Fruit fly (Drosophila melanogaster): ENCODE results near the gene CG17404.

Gene CG17404

DNA sequence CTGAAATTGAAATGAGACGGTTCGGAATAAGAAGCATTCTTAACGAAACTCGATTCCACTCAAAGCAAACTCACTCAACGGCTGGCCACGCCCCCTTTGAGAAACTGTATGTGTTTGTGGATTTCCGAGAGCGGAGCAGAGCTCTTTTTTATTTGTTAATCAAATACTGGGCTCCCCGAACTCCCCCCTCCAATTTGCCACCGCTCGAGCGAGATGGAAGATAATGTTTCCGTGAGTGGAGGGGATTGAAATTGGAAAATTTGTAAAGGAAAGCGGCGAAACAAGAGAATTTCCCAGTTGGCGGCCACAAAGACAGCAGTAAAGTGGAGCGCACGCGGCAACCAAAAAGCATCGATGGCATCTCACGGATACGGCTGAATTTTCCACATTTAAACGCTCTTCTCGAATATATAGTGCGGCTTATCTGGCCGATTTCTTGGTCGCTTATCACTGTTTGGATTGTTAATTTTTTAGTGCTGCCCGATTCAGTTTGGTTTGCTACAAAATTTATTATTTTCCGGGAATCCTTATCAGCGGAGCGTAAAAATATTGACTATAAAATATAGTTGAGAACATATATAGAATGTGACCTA, 19.7 kb upstream of the CG17404 start:
- TF ChIP-seq ttk (optimal IDR thresholded peaks at IDR 0.05): no peak
- TF ChIP-seq h (optimal IDR thresholded peaks at IDR 0.05): no peak
- TF ChIP-seq psq (optimal IDR thresholded peaks at IDR 0.05): no peak
- TF ChIP-seq Sin3A (optimal IDR thresholded peaks at IDR 0.05): no peak
- no peak for TF ChIP-seq Myc (optimal IDR thresholded peaks at IDR 0.05)
- TF ChIP-seq insv (optimal IDR thresholded peaks at IDR 0.05): no peak

DNA sequence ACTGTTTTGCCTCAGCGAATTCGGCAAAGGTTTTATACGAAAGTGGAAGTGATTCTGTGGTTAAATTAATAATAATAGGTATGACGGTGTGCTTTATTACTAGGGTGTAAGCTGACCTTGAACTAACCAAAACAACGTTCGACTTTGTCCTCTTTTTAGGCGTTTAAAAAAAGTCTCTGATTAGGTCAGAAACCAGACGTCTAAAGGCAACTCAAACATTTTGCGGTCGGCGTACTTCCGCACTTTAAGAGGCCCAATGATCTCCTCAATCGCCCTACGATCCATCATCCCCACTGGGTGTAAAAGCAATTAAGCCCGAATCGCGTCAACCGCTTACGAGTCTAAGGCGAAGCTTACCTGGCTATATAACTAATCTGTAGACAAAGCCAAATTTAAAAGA, 14.3 kb upstream of the CG17404 start, which contains the start of gene Cyp313a3:
Cyp313a3 (minus strand) TSS at position 101 of the 400 bp plus-strand sequence.
- no peak for TF ChIP-seq Myc (optimal IDR thresholded peaks at IDR 0.05)
- no peak for TF ChIP-seq h (optimal IDR thresholded peaks at IDR 0.05)
- TF ChIP-seq Sin3A (optimal IDR thresholded peaks at IDR 0.05): no peak
- no peak for TF ChIP-seq insv (optimal IDR thresholded peaks at IDR 0.05)
- no peak for TF ChIP-seq psq (optimal IDR thresholded peaks at IDR 0.05)
- TF ChIP-seq ttk (optimal IDR thresholded peaks at IDR 0.05): no peak

DNA sequence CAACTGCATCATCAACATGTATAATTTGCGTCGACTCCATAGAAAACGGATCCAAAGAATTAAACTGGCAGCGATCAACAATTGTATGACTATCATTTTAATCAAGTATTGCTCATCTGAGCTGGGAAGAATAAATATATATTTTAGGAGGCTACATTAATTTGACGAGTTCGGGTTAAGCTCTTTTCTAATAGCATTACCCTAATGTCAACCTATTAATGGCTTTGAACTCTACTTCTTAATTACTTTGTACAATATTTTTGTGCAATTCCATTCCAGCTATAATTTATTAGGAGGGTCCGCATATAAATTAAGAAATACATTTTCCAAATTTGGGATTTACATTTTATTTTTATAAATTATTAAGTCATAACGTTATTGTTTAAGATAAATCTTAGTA, 12.0 kb upstream of the CG17404 start, which contains the start of gene Cyp313a2:
Cyp313a2 (minus strand) TSS at position 101 of the 400 bp plus-strand sequence.
- TF ChIP-seq Sin3A (optimal IDR thresholded peaks at IDR 0.05): no peak
- TF ChIP-seq insv (optimal IDR thresholded peaks at IDR 0.05): no peak
- TF ChIP-seq psq (optimal IDR thresholded peaks at IDR 0.05): no peak
- TF ChIP-seq Myc (optimal IDR thresholded peaks at IDR 0.05): no peak
- no peak for TF ChIP-seq h (optimal IDR thresholded peaks at IDR 0.05)
- no peak for TF ChIP-seq ttk (optimal IDR thresholded peaks at IDR 0.05)

DNA sequence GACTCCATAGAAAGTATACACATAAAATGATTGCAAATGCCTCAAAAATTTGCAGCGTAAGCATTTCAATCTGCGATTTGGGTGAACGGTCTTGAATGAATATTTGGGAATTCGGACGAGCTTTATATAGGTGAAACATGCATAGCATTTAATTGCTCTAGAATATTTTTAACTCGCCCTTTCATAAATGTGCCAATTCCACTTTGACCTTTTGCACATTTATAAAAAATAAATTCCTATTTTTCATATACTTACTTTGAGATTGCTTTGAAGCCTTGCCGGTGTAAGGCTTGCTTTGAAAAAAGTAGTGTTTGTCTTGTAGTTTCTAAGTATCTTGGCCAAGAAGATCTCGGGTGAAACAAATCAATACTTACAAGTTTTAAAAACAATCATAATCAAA, 9.8 kb upstream of the CG17404 start, which contains the start of gene Cyp313a5:
Cyp313a5 (minus strand) TSS at position 101 of the 400 bp plus-strand sequence.
- no peak for TF ChIP-seq Sin3A (optimal IDR thresholded peaks at IDR 0.05)
- no peak for TF ChIP-seq psq (optimal IDR thresholded peaks at IDR 0.05)
- no peak for TF ChIP-seq ttk (optimal IDR thresholded peaks at IDR 0.05)
- no peak for TF ChIP-seq h (optimal IDR thresholded peaks at IDR 0.05)
- no peak for TF ChIP-seq insv (optimal IDR thresholded peaks at IDR 0.05)
- TF ChIP-seq Myc (optimal IDR thresholded peaks at IDR 0.05): no peak

DNA sequence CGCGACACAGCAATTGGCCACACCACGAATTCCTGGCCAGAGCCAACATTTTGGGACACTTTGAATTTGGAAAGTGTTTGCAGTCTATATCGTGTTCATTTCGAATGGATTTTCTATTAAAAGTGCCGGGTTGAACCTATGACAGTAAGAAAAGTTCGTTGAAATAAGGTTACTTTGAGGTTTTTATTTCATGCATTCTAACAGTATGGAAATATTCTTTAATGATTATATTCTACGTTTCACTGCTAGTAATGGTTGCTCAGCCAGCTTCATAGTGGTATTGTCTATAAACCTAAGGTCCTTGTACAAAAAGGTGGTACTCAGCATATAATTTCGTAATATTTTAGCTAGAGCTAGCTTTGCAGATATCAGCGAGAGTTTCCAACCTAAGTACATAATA, 7.8 kb upstream of the CG17404 start, which contains the start of gene Pglym87:
Pglym87 (minus strand) TSS at position 101 of the 400 bp plus-strand sequence.
- TF ChIP-seq Myc (optimal IDR thresholded peaks at IDR 0.05): no peak
- TF ChIP-seq ttk (optimal IDR thresholded peaks at IDR 0.05): no peak
- no peak for TF ChIP-seq Sin3A (optimal IDR thresholded peaks at IDR 0.05)
- TF ChIP-seq h (optimal IDR thresholded peaks at IDR 0.05): no peak
- no peak for TF ChIP-seq insv (optimal IDR thresholded peaks at IDR 0.05)
- TF ChIP-seq psq (optimal IDR thresholded peaks at IDR 0.05): no peak

DNA sequence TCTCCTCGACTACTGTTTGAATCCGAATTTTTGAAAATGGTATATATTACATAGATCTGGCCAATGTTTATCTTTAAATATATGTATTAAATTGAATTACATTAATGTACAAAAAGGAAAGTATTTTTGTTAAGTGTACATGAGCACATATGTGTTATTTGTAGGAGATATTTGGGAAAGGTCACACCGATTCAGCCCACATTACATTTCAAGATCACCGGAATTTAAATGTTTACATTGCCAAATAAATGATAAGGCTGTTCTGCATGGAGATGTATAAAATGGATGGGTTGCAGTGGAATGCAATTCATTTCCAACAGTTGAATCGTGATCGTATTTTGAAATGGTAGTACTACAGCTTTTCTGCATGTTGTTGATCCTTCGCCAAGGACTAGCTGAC, 4.3 kb upstream of the CG17404 start, which contains the start of gene CG3916:
CG3916 (plus strand) TSS at position 301 of the 400 bp plus-strand sequence.
- TF ChIP-seq h (optimal IDR thresholded peaks at IDR 0.05) (no peak), Sin3A (optimal IDR thresholded peaks at IDR 0.05) (no peak), Myc (optimal IDR thresholded peaks at IDR 0.05) (no peak), psq (optimal IDR thresholded peaks at IDR 0.05) (no peak)

DNA sequence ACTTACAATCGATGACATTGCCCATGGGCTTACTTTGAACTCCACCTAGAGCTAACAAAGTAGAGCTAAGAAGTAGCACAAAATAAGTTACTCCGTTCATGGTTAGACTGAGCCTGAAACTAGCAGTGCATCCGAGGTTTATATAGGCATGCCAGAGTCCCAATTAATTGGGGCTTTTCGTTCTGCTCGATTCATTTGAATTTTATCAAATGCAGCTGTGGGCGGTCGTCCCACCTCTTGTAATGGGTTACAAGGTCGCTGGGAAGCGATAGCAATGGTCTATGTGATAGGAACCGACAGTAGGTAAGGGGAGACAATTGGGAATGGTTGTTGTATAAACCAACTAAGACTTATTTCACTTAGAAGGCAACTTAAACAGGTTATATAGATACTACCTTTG, 1.4 kb upstream of the CG17404 start, which contains the start of gene CG12256:
CG12256 (minus strand) TSS at position 101 of the 400 bp plus-strand sequence.
- TF ChIP-seq insv (optimal IDR thresholded peaks at IDR 0.05): no peak
- no peak for TF ChIP-seq psq (optimal IDR thresholded peaks at IDR 0.05)
- no peak for TF ChIP-seq Sin3A (optimal IDR thresholded peaks at IDR 0.05)
- TF ChIP-seq h (optimal IDR thresholded peaks at IDR 0.05): no peak
- no peak for TF ChIP-seq ttk (optimal IDR thresholded peaks at IDR 0.05)
- no peak for TF ChIP-seq Myc (optimal IDR thresholded peaks at IDR 0.05)

DNA sequence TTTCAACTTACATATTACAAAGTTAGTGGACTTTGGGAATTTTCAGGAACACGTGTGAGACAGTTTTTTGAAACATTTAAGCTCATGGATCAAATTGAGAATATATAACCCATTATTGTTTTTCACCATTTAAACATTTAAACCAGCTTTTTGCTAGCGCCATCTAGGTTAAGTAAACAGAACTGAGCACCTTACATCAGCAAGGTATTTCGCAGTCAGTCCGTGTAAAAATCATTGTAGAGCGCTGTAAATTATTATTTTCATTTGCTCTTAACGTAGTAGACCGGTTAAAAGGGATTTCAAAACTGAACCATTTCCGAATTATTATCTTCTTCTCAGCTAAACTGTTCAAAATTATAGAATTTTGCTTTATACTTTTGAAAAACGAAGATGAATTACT, 2.7 kb downstream of the CG17404 start, which contains the start of gene Rsbp15:
Rsbp15 (plus strand) TSS at position 295 of the 400 bp plus-strand sequence.
- no peak for TF ChIP-seq ttk (optimal IDR thresholded peaks at IDR 0.05)
- TF ChIP-seq insv (optimal IDR thresholded peaks at IDR 0.05): no peak
- TF ChIP-seq h (optimal IDR thresholded peaks at IDR 0.05): no peak
- TF ChIP-seq Sin3A (optimal IDR thresholded peaks at IDR 0.05): no peak
- TF ChIP-seq psq (optimal IDR thresholded peaks at IDR 0.05): no peak
- no peak for TF ChIP-seq Myc (optimal IDR thresholded peaks at IDR 0.05)

DNA sequence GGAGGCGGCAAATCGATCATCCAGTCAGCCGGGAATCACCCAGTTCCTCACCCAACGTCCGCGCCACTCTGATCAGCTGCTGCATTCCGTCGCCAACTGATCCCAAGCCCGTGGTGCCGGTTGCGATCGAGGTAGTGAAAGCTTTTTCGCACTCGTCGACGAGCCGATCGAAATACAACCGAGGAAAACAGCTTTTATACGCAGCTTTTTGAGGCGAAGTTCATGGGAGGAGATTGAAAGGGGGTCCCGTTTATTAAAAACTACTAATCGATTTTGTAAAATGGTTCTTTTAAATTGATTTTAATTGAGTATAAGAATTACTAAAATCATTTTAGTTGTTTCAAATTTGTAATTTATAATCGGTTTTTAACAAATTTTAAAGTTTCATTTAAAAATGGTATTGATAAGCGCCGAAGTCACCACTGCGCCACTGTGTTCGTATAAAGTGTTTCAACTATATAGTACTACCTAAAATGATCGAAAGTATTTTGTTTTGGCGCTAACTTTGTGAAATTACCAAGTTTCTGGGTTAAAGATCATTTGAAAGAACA, 3.4 kb downstream of the CG17404 start, which contains the start of gene CG4860:
CG4860 (minus strand) TSS at position 99 of the 551 bp plus-strand sequence.
- TF ChIP-seq h (optimal IDR thresholded peaks at IDR 0.05) (no peak), ttk (optimal IDR thresholded peaks at IDR 0.05) (no peak), insv (optimal IDR thresholded peaks at IDR 0.05) (no peak), Sin3A (optimal IDR thresholded peaks at IDR 0.05) (no peak), Myc (optimal IDR thresholded peaks at IDR 0.05) (no peak), psq (optimal IDR thresholded peaks at IDR 0.05) (no peak)

DNA sequence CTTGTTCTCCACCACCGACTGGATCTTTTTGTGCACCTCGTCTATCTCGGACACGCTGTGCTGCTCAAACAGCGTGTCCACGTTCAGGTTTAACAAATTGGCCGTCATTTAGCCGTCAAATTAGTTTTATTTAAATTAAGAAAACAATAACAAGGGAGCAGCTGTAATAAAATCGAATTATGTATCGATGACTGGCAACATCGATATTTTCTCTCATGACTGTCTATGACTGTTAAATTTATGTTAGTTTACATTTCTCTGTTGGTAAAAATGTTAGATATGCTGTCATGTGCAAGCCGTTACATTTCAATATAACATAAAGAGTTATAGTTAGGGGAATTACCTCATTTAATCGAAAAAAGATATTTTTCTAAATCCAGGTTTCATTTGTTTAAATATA, 5.3 kb downstream of the CG17404 start, which contains the start of gene Cog1:
Cog1 (minus strand) TSS at position 190 of the 400 bp plus-strand sequence.
- TF ChIP-seq Sin3A (optimal IDR thresholded peaks at IDR 0.05) (no peak), Myc (optimal IDR thresholded peaks at IDR 0.05) (no peak), psq (optimal IDR thresholded peaks at IDR 0.05) (no peak), ttk (optimal IDR thresholded peaks at IDR 0.05) (no peak), insv (optimal IDR thresholded peaks at IDR 0.05) (no peak), h (optimal IDR thresholded peaks at IDR 0.05) (no peak)

DNA sequence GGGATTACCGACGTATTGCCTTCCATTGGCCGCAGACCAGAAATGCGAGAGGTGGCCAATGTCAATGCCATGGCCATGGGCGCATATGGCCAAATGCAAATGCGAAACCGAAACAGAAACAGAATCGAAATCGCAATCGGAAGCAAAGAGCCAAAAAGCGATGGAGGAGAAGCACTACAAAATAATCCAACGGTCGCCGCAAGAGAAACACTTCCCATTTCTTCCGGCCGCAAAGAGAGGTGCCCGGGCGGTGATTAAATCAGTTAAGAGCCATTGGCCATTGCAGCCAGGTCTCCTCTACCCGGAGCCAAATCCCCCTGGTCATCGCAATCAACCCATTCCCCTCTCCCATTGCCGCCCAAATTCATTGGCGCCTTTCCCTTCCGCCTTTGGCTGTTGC, 10.6 kb downstream of the CG17404 start, which contains the start of gene CG14742:
CG14742 (plus strand) TSS at position 301 of the 400 bp plus-strand sequence.
- no peak for TF ChIP-seq Myc (optimal IDR thresholded peaks at IDR 0.05)
- TF ChIP-seq Sin3A (optimal IDR thresholded peaks at IDR 0.05): no peak
- no peak for TF ChIP-seq ttk (optimal IDR thresholded peaks at IDR 0.05)

DNA sequence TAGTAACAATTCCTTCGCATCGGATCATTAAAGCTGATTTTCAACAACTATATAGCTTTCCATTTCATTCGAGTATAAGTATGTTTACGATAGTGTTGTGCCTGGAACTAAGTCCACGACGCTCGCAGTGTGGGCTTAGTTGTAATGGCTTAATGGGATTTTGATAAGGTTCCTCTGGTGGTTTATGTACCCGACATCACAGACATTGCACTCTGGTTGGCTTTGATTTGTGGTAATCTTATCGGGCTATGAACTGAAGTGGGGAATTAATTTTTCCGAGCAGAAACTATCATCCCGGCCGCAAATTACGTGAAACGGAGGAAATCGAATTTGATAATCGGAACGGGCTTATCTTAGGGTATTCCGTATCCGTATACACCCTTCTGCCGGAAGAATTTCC, 13.3 kb downstream of the CG17404 start:
- TF ChIP-seq insv (optimal IDR thresholded peaks at IDR 0.05) (no peak), ttk (optimal IDR thresholded peaks at IDR 0.05) (no peak), h (optimal IDR thresholded peaks at IDR 0.05) (no peak), psq (optimal IDR thresholded peaks at IDR 0.05) (no peak), Myc (optimal IDR thresholded peaks at IDR 0.05) (no peak), Sin3A (optimal IDR thresholded peaks at IDR 0.05) (no peak)
